Worm (Caenorhabditis elegans): ENCODE measurements around the gene C52B9.10.

C52B9.10 gene

ce11 chrX:4265283-4265907 is 8.3 kb upstream of the C52B9.10 start, which contains the start of gene coel-1:
TSS of gene coel-1 (plus strand) at chrX:4265663.
- TF ChIP-seq npax-4 (tag; optimal IDR thresholded peaks at IDR 0.05) (no peak), pag-3 (tag; optimal IDR thresholded peaks at IDR 0.05; ENCODE audit: borderline replicate concordance) (no peak), tbx-2 (tag; optimal IDR thresholded peaks at IDR 0.05) (peak; percentile 87), pha-4 (tag; optimal IDR thresholded peaks at IDR 0.05) (no peak), ceh-45 (GFP tag; IDR thresholded peaks at IDR 0.05) (no peak), ceh-34 (tag; optimal IDR thresholded peaks at IDR 0.05) (peak; percentile 50), hlh-8 (tag; optimal IDR thresholded peaks at IDR 0.05) (no peak), Y22D7AL.16 (tag; optimal IDR thresholded peaks at IDR 0.05) (no peak), K09A11.1 (tag; optimal IDR thresholded peaks at IDR 0.05; ENCODE audit: insufficient read depth) (peak; percentile 47), ceh-24 (tag; optimal IDR thresholded peaks at IDR 0.05) (no peak), hlh-30 (tag; optimal IDR thresholded peaks at IDR 0.05; ENCODE audit: insufficient read depth) (peak; percentile 24), ceh-31 (tag; optimal IDR thresholded peaks at IDR 0.05) (peak; percentile 85), fkh-10 (GFP tag; optimal IDR thresholded peaks at IDR 0.05) (peak; percentile 38), ahr-1 (tag; optimal IDR thresholded peaks at IDR 0.05) (no peak), hlh-6 (tag; optimal IDR thresholded peaks at IDR 0.05) (no peak), ceh-9 (tag; optimal IDR thresholded peaks at IDR 0.05) (no peak), nhr-232 (tag; optimal IDR thresholded peaks at IDR 0.05) (no peak), lim-6 (tag; optimal IDR thresholded peaks at IDR 0.05) (peak; percentile 5), ceh-14 (tag; optimal IDR thresholded peaks at IDR 0.05) (no peak), unc-86 (tag; optimal IDR thresholded peaks at IDR 0.05) (no peak), ama-1 (optimal IDR thresholded peaks at IDR 0.05) (no peak), unc-3 (GFP tag; conservative IDR thresholded peaks at IDR 0.05) (no peak), unc-3 (tag; optimal IDR thresholded peaks at IDR 0.05) (no peak), syd-9 (tag; optimal IDR thresholded peaks at IDR 0.05) (peak; percentile 53), T23F11.4 (GFP tag; optimal IDR thresholded peaks at IDR 0.05) (no peak), mec-3 (tag; optimal IDR thresholded peaks at IDR 0.05; ENCODE audit: borderline replicate concordance) (no peak), sox-4 (tag; optimal IDR thresholded peaks at IDR 0.05) (no peak), pha-2 (tag; optimal IDR thresholded peaks at IDR 0.05) (no peak), C38D4.7 (GFP tag; optimal IDR thresholded peaks at IDR 0.05) (no peak), unc-42 (tag; optimal IDR thresholded peaks at IDR 0.05) (peak; percentile 52), ceh-6 (GFP tag; optimal IDR thresholded peaks at IDR 0.05) (no peak), dve-1 (tag; optimal IDR thresholded peaks at IDR 0.05) (no peak), lin-11 (tag; optimal IDR thresholded peaks at IDR 0.05) (no peak), fkh-6 (tag; optimal IDR thresholded peaks at IDR 0.05) (peak; percentile 30), ttx-3 (tag; optimal IDR thresholded peaks at IDR 0.05) (no peak), ets-4 (tag; optimal IDR thresholded peaks at IDR 0.05) (no peak), ceh-48 (tag; optimal IDR thresholded peaks at IDR 0.05) (no peak), ceh-30 (tag; optimal IDR thresholded peaks at IDR 0.05) (no peak), pat-9 (tag; optimal IDR thresholded peaks at IDR 0.05) (no peak), ceh-2 (tag; optimal IDR thresholded peaks at IDR 0.05) (no peak), che-1 (tag; optimal IDR thresholded peaks at IDR 0.05) (no peak), ref-2 (tag; optimal IDR thresholded peaks at IDR 0.05) (peak; percentile 57), ceh-22 (tag; optimal IDR thresholded peaks at IDR 0.05) (no peak), pqm-1 (tag; optimal IDR thresholded peaks at IDR 0.05) (no peak), nfya-1 (tag; optimal IDR thresholded peaks at IDR 0.05) (peak; percentile 77), hlh-15 (tag; optimal IDR thresholded peaks at IDR 0.05) (no peak), elt-4 (tag; optimal IDR thresholded peaks at IDR 0.05) (no peak), F13H6.1 (tag; optimal IDR thresholded peaks at IDR 0.05) (peak; percentile 29), C08G9.2 (tag; optimal IDR thresholded peaks at IDR 0.05) (no peak), tbx-7 (tag; optimal IDR thresholded peaks at IDR 0.05) (no peak), elt-2 (tag; optimal IDR thresholded peaks at IDR 0.05) (no peak), rnt-1 (tag; optimal IDR thresholded peaks at IDR 0.05) (peak; percentile 43), ceh-19 (GFP tag; optimal IDR thresholded peaks at IDR 0.05) (no peak)
